Worm (Caenorhabditis elegans): ENCODE data around the gene srj-13.

DNA sequence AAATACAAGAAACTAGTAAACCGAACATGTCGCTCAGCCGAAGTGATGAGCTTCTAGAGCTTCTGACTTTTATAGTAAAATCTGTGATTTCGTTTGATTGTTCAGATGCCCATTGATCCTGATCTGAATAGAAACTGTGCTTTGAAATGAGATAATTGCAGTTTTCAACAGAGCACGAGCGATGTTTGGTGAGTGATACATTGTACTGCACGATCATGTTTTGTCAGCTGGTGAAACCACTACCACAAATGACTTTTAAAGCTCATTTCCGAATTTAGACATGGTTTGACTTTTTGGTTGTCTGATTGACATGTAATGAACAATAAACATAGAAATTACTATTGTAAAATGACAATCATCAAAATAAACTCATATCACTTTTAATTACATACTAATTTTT, 47.0 kb upstream of the srj-13 start, which contains the start of gene tag-293:
- TF ChIP-seq nhr-11 (tag; optimal IDR thresholded peaks at IDR 0.05) (no peak), nhr-12 (tag; optimal IDR thresholded peaks at IDR 0.05) (no peak), ZK546.5 (tag; optimal IDR thresholded peaks at IDR 0.05) (no peak), unc-39 (tag; optimal IDR thresholded peaks at IDR 0.05) (no peak), aly-2 (tag; optimal IDR thresholded peaks at IDR 0.05) (no peak)

Data from whole organism, L3 larva.